Worm (Caenorhabditis elegans): ENCODE data around the gene rol-8.

Gene rol-8

ce11 chrII:7575614-7576013, 31.7 kb downstream of the rol-8 start, which contains the start of gene F35D2.1:
Gene F35D2.1, plus strand, starts transcription at chrII:7575914.
- TF ChIP-seq sem-2 (GFP tag; optimal IDR thresholded peaks at IDR 0.05) (no peak), nhr-237 (tag; optimal IDR thresholded peaks at IDR 0.05) (no peak), mep-1 (tag; optimal IDR thresholded peaks at IDR 0.05) (no peak)

ce11 chrII:7577412-7577811, 33.5 kb downstream of the rol-8 start, which contains the start of gene F35D2.6:
Gene F35D2.6, plus strand, starts transcription at chrII:7577712.
- TF ChIP-seq nhr-237 (tag; optimal IDR thresholded peaks at IDR 0.05) (no peak), unc-120 (tag; optimal IDR thresholded peaks at IDR 0.05; ENCODE audit: poor library complexity, severe bottlenecking) (no peak), elt-1 (tag; optimal IDR thresholded peaks at IDR 0.05; ENCODE audit: borderline replicate concordance, insufficient read depth) (no peak), lin-32 (GFP tag; optimal IDR thresholded peaks at IDR 0.05) (no peak), lsy-2 (tag; optimal IDR thresholded peaks at IDR 0.05) (no peak), nhr-12 (tag; optimal IDR thresholded peaks at IDR 0.05) (no peak), snpc-4 (tag; optimal IDR thresholded peaks at IDR 0.05) (no peak), ztf-11 (tag; optimal IDR thresholded peaks at IDR 0.05) (no peak), flh-1 (GFP tag; optimal IDR thresholded peaks at IDR 0.05) (no peak), ces-1 (GFP tag; optimal IDR thresholded peaks at IDR 0.05) (no peak), unc-62 (GFP tag; optimal IDR thresholded peaks at IDR 0.05) (no peak), mab-5 (tag; optimal IDR thresholded peaks at IDR 0.05) (no peak)

ce11 chrII:7583555-7583954, 39.6 kb downstream of the rol-8 start, which contains the start of gene mks-3:
Gene mks-3, minus strand, starts transcription at chrII:7583655.
- TF ChIP-seq drap-1 (GFP tag; optimal IDR thresholded peaks at IDR 0.05) (no peak), sem-2 (GFP tag; optimal IDR thresholded peaks at IDR 0.05) (no peak), zip-8 (tag; optimal IDR thresholded peaks at IDR 0.05) (no peak), mep-1 (tag; optimal IDR thresholded peaks at IDR 0.05) (no peak), nhr-28 (tag; optimal IDR thresholded peaks at IDR 0.05) (no peak), bed-3 (GFP tag; optimal IDR thresholded peaks at IDR 0.05) (no peak), nhr-237 (tag; optimal IDR thresholded peaks at IDR 0.05) (no peak), unc-39 (tag; optimal IDR thresholded peaks at IDR 0.05) (no peak), unc-120 (tag; optimal IDR thresholded peaks at IDR 0.05; ENCODE audit: poor library complexity, severe bottlenecking) (no peak), M03D4.4 (tag; optimal IDR thresholded peaks at IDR 0.05) (no peak), flh-1 (GFP tag; optimal IDR thresholded peaks at IDR 0.05) (no peak), nhr-12 (tag; optimal IDR thresholded peaks at IDR 0.05) (no peak), ham-2 (GFP tag; optimal IDR thresholded peaks at IDR 0.05) (no peak), ztf-11 (tag; optimal IDR thresholded peaks at IDR 0.05) (no peak), sptf-1 (tag; optimal IDR thresholded peaks at IDR 0.05) (no peak), elt-3 (tag; optimal IDR thresholded peaks at IDR 0.05) (no peak), nhr-2 (tag; optimal IDR thresholded peaks at IDR 0.05) (no peak)

DNA sequence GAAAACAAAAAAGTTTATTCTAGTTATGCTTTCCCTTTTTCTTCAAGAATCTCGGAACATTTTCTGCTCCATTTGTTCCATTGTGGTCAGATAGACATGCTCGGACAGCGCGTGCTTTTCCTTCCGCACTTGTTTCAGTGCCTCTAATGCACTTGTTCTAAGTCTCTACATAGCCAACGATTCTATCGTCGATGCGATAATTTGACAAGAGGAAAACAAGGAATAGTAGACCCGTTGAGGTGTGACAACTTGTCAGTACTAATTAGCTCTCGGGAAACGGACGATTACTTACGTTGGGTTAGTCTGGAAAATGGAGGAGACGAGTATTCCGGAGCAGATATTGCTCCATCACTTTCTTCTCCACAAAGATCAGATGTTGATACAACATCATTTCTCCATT, 44.4 kb downstream of the rol-8 start:
- TF ChIP-seq mls-2 (tag; optimal IDR thresholded peaks at IDR 0.05) (no peak), ces-1 (GFP tag; optimal IDR thresholded peaks at IDR 0.05) (peak; percentile 26)

ce11 chrII:7593227-7593626, 49.3 kb downstream of the rol-8 start:
- TF ChIP-seq ces-1 (GFP tag; optimal IDR thresholded peaks at IDR 0.05), result peak; percentile 18
- peak; percentile 30 for TF ChIP-seq sptf-1 (tag; optimal IDR thresholded peaks at IDR 0.05)
- no peak for TF ChIP-seq lsy-2 (tag; optimal IDR thresholded peaks at IDR 0.05)
- TF ChIP-seq snpc-4 (tag; optimal IDR thresholded peaks at IDR 0.05), result no peak
- no peak for TF ChIP-seq lin-13 (tag; optimal IDR thresholded peaks at IDR 0.05)
- no peak for TF ChIP-seq ceh-83 (GFP tag; optimal IDR thresholded peaks at IDR 0.05)
- peak; percentile 21 for TF ChIP-seq mep-1 (tag; optimal IDR thresholded peaks at IDR 0.05)
- TF ChIP-seq mls-2 (tag; optimal IDR thresholded peaks at IDR 0.05), result peak; percentile 61
- TF ChIP-seq drap-1 (GFP tag; optimal IDR thresholded peaks at IDR 0.05), result peak; percentile 21
- no peak for TF ChIP-seq zip-8 (tag; optimal IDR thresholded peaks at IDR 0.05)
- no peak for TF ChIP-seq ham-2 (GFP tag; optimal IDR thresholded peaks at IDR 0.05)
- no peak for TF ChIP-seq elt-1 (tag; optimal IDR thresholded peaks at IDR 0.05; ENCODE audit: borderline replicate concordance, insufficient read depth)
- no peak for TF ChIP-seq ceh-39 (tag; optimal IDR thresholded peaks at IDR 0.05)

- TF ChIP-seq tbx-8 (GFP tag; optimal IDR thresholded peaks at IDR 0.05), result no peak
- TF ChIP-seq ces-1 (GFP tag; optimal IDR thresholded peaks at IDR 0.05), result peak; percentile 84
- no peak for TF ChIP-seq mep-1 (tag; optimal IDR thresholded peaks at IDR 0.05)
These were observed 50.4 kb downstream of the rol-8 start for ce11 chrII:7594262-7594661.
